Fruit fly (Drosophila melanogaster) whole organism, wandering third instar larva: ENCODE measurements around the gene CG13700.

Experiments
- CG32264 ChIP-seq: fragments of 200-800 bp; sonication (Bioruptor generic); optimal IDR thresholded peaks from 2 replicates; lab custom pipeline; 2016; ENCODE audit warnings: missing biosample characterization, missing genetic modification characterization
- CG9705 ChIP-seq: fragments of 200-800 bp; sonication (Bioruptor generic); optimal IDR thresholded peaks from 2 replicates; lab custom pipeline; 2018; ENCODE audit warnings: missing biosample characterization, mild to moderate bottlenecking, missing genetic modification characterization
- CrebA ChIP-seq: fragments of 200-800 bp; sonication (Bioruptor generic); optimal IDR thresholded peaks from 2 replicates; lab custom pipeline; 2016; ENCODE audit warnings: missing biosample characterization, mild to moderate bottlenecking, missing genetic modification characterization, borderline replicate concordance
- Dfd ChIP-seq: fragments of >200 bp; optimal IDR thresholded peaks from 2 replicates; lab custom pipeline; 2017; ENCODE audit warnings: missing biosample characterization, missing genetic modification characterization
- GATAd ChIP-seq: sonication (Bioruptor generic); optimal IDR thresholded peaks from 2 replicates; lab custom pipeline; 2016; ENCODE audit warnings: missing biosample characterization, missing genetic modification characterization
- Hnf4 ChIP-seq: fragments of 200-800 bp; sonication (Bioruptor generic); optimal IDR thresholded peaks from 2 replicates; lab custom pipeline; 2016; ENCODE audit warnings: missing biosample characterization, mild to moderate bottlenecking, missing genetic modification characterization
- Hr78 ChIP-seq: fragments of >200 bp; optimal IDR thresholded peaks from 2 replicates; lab custom pipeline; 2017; ENCODE audit warnings: missing biosample characterization, missing genetic modification characterization
- Hr83 ChIP-seq: fragments of 200-300 bp; sonication (Bioruptor generic); optimal IDR thresholded peaks from 2 replicates; lab custom pipeline; 2016; ENCODE audit warnings: missing biosample characterization, mild to moderate bottlenecking, missing genetic modification characterization, moderate library complexity; ENCODE audit not compliant: poor library complexity, severe bottlenecking
- Jra ChIP-seq: sonication (Bioruptor generic); optimal IDR thresholded peaks from 2 replicates; lab custom pipeline; 2016; ENCODE audit warnings: missing biosample characterization, missing genetic modification characterization
- Mio ChIP-seq: sonication (Bioruptor generic); optimal IDR thresholded peaks from 2 replicates; lab custom pipeline; 2016; ENCODE audit warnings: missing biosample characterization, missing genetic modification characterization
- OdsH ChIP-seq: fragments of 200-800 bp; sonication (Bioruptor generic); optimal IDR thresholded peaks from 2 replicates; lab custom pipeline; 2016; ENCODE audit warnings: missing biosample characterization, mild to moderate bottlenecking, missing genetic modification characterization
- Rel ChIP-seq, 2 experiments: fragments of 200-800 bp; sonication (Bioruptor generic) in 1 of 2; optimal IDR thresholded peaks; 2 replicates in 1 of 2; 3 replicates in 1 of 2; lab custom pipeline; 2016 to 2019; ENCODE audit warnings: mild to moderate bottlenecking in 2 of 2, missing biosample characterization in 2 of 2, missing genetic modification characterization in 2 of 2, moderate library complexity in 1 of 2
- Vsx2 ChIP-seq: fragments of 200-300, 225-300 bp; sonication (Bioruptor generic); optimal IDR thresholded peaks from 2 replicates; lab custom pipeline; 2018; ENCODE audit warnings: missing biosample characterization, missing genetic modification characterization; ENCODE audit not compliant: partially characterized antibody
- br ChIP-seq: fragments of 200-800 bp; sonication (Bioruptor generic); optimal IDR thresholded peaks from 2 replicates; lab custom pipeline; 2016; ENCODE audit warnings: missing biosample characterization, missing genetic modification characterization
- brk ChIP-seq: fragments of 200-800 bp; sonication (Bioruptor generic); optimal IDR thresholded peaks from 2 replicates; lab custom pipeline; 2016; ENCODE audit warnings: missing biosample characterization, mild to moderate bottlenecking, missing genetic modification characterization
- dmrt93B ChIP-seq: fragments of 200-800 bp; sonication (Bioruptor generic); optimal IDR thresholded peaks from 2 replicates; lab custom pipeline; 2018; ENCODE audit warnings: missing biosample characterization, mild to moderate bottlenecking, missing genetic modification characterization
- ey ChIP-seq: fragments of 200-800 bp; sonication (Bioruptor generic); optimal IDR thresholded peaks from 2 replicates; lab custom pipeline; 2016; ENCODE audit warnings: missing biosample characterization, missing genetic modification characterization
- foxo ChIP-seq, 2 experiments: fragments of 200-800 bp; sonication (Bioruptor generic); optimal IDR thresholded peaks; 2 replicates in 1 of 2; 3 replicates in 1 of 2; lab custom pipeline; 2016 to 2017; ENCODE audit warnings: missing biosample characterization in 2 of 2, missing genetic modification characterization in 2 of 2
- fru ChIP-seq: fragments of 200-800 bp; sonication (Bioruptor generic); optimal IDR thresholded peaks from 3 replicates; lab custom pipeline; 2016; ENCODE audit warnings: missing biosample characterization, mild to moderate bottlenecking, missing genetic modification characterization
- h ChIP-seq: fragments of 200-800 bp; sonication (Bioruptor generic); optimal IDR thresholded peaks from 3 replicates; lab custom pipeline; 2016; ENCODE audit warnings: missing biosample characterization, mild to moderate bottlenecking, missing genetic modification characterization
- jim ChIP-seq: fragments of 175-275, 200-325 bp; sonication (Bioruptor generic); optimal IDR thresholded peaks from 2 replicates; lab custom pipeline; 2016; ENCODE audit warnings: missing biosample characterization, mild to moderate bottlenecking, missing genetic modification characterization
- lola ChIP-seq: fragments of >200 bp; optimal IDR thresholded peaks from 2 replicates; lab custom pipeline; 2017; ENCODE audit warnings: missing biosample characterization, missing genetic modification characterization
- psq ChIP-seq: fragments of 200-800 bp; sonication (Bioruptor generic); optimal IDR thresholded peaks from 3 replicates; lab custom pipeline; 2017; ENCODE audit warnings: missing biosample characterization, mild to moderate bottlenecking, missing genetic modification characterization, moderate library complexity
- rgr ChIP-seq: fragments of 200-800 bp; sonication (Bioruptor generic); optimal IDR thresholded peaks from 3 replicates; lab custom pipeline; 2016; ENCODE audit warnings: missing biosample characterization, mild to moderate bottlenecking, missing genetic modification characterization
- sage ChIP-seq: fragments of 200-800 bp; sonication (Bioruptor generic); optimal IDR thresholded peaks from 2 replicates; lab custom pipeline; 2016; ENCODE audit warnings: missing biosample characterization, mild to moderate bottlenecking, missing genetic modification characterization
- sv ChIP-seq: fragments of 200-800 bp; sonication (Bioruptor generic); optimal IDR thresholded peaks from 3 replicates; lab custom pipeline; 2016; ENCODE audit warnings: missing biosample characterization, missing genetic modification characterization
- tai ChIP-seq: sonication (Bioruptor generic); optimal IDR thresholded peaks from 2 replicates; lab custom pipeline; 2016; ENCODE audit warnings: missing biosample characterization, missing genetic modification characterization
- usp ChIP-seq: fragments of >200 bp; optimal IDR thresholded peaks from 2 replicates; lab custom pipeline; 2017; ENCODE audit warnings: missing biosample characterization, missing genetic modification characterization

The CG13700 gene

DNA sequence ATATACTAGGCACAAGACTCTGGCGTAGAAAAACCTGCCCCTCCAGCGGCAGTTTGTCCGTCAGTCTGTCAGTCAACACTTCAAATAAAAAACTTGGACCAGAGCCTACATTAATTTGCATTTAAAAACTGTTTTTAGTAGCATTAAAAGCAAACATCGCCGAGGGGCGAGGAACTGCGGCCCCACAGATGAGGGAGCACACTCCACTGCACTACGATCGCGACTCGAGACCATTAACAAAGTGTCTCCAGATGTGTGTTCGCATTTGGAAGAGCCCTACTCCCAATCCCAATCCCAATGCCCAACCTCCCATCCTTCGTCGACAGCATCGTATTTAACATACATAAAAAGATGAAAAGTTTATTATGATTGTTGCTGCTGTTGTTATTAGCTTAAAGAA, 34.6 kb downstream of the CG13700 start:
- TF ChIP-seq jim (GFP tag; lab: Kevin White, UChicago), result no peak
- no peak for TF ChIP-seq ey (GFP tag; lab: Kevin White, UChicago)
- no peak for TF ChIP-seq tai (GFP tag; lab: Kevin White, UChicago)
- TF ChIP-seq lola, result no peak
- no peak for TF ChIP-seq Jra (GFP tag; lab: Kevin White, UChicago)
- TF ChIP-seq br (GFP tag; lab: Kevin White, UChicago), result no peak
- TF ChIP-seq, all 38 proteins: peak for 0

- TF ChIP-seq h (GFP tag; lab: Kevin White, UChicago), result no peak
- no peak for TF ChIP-seq Hnf4 (GFP tag; lab: Kevin White, UChicago)
- no peak for TF ChIP-seq GATAd (GFP tag; lab: Kevin White, UChicago)
- no peak for TF ChIP-seq dmrt93B (GFP tag; lab: Kevin White, UChicago)
- no peak for TF ChIP-seq brk (GFP tag; lab: Kevin White, UChicago)
- no peak for TF ChIP-seq OdsH (GFP tag; lab: Kevin White, UChicago)
- TF ChIP-seq fru, result no peak
- no peak for TF ChIP-seq rgr (GFP tag; lab: Kevin White, UChicago)
- TF ChIP-seq Vsx2, result no peak
- TF ChIP-seq CrebA, result no peak
- TF ChIP-seq tai (GFP tag; lab: Kevin White, UChicago), result no peak
- TF ChIP-seq Rel (GFP tag; optimal IDR thresholded peaks at IDR 0.05; lab: Kevin White, UChicago), result no peak
- TF ChIP-seq Rel (tag; optimal IDR thresholded peaks at IDR 0.05; lab: Kevin White, UChicago), result no peak
- no peak for TF ChIP-seq sv (GFP tag; lab: Kevin White, UChicago)
- TF ChIP-seq Mio (GFP tag; lab: Kevin White, UChicago), result no peak
- TF ChIP-seq Dfd, result no peak
- no peak for TF ChIP-seq Hr78 (GFP tag; lab: Kevin White, UChicago)
- TF ChIP-seq usp (GFP tag; lab: Kevin White, UChicago), result no peak
- TF ChIP-seq ey (GFP tag; lab: Kevin White, UChicago), result no peak
- TF ChIP-seq jim (GFP tag; lab: Kevin White, UChicago), result no peak
- no peak for TF ChIP-seq psq (GFP tag; lab: Kevin White, UChicago)
These were observed 35.5 kb downstream of the CG13700 start for dm6 chr3L:18265543-18265942.

DNA sequence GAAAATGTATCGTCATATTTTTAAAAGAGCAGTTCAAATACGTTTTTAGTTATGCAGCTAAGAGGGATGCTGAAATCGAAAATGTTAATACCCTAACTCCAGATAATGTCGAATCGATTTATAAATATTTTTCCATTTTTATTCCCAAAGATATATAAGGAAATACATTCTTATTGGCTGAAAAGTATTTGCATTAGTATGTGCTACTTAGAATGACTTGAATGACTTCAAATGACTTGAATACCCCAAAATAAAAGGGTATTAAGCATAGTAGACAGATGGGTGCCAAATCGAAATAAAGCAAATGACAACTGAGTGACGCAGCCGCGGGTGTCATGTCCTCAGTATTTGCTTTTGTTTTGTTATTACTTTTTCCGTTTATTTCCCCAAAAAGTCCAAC, 42.3 kb downstream of the CG13700 start:
- TF ChIP-seq Jra (GFP tag; lab: Kevin White, UChicago) (no peak), Hr78 (GFP tag; lab: Kevin White, UChicago) (no peak), Rel (GFP tag; optimal IDR thresholded peaks at IDR 0.05; lab: Kevin White, UChicago) (no peak), Rel (tag; optimal IDR thresholded peaks at IDR 0.05; lab: Kevin White, UChicago) (no peak), sv (GFP tag; lab: Kevin White, UChicago) (no peak), foxo (GFP tag; optimal IDR thresholded peaks at IDR 0.05; lab: Kevin White, UChicago) (peak in 1 of 2 experiments; percentile 18), jim (GFP tag; lab: Kevin White, UChicago) (no peak)

DNA sequence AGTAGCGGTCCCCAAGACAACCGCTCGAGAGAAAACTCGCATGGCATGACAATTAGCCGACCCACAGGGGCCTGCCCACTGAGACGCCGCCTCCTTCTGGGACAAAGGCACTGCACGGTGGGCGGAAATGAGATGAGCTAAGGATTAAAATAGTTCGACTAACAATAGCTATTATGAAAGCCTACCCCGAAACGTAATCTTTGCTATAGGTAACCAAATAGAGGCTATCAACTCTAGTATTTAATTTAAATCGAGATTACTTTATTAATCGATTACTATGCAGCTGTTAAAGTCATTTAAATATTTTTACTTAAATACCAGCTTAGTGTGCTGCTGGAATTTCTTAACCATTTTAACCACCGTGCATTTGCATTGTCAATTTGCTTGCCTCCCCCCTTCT, 44.1 kb downstream of the CG13700 start:
- no peak for TF ChIP-seq CG32264
- no peak for TF ChIP-seq dmrt93B (GFP tag; lab: Kevin White, UChicago)
- TF ChIP-seq GATAd (GFP tag; lab: Kevin White, UChicago), result no peak
- TF ChIP-seq Hr83 (GFP tag; lab: Kevin White, UChicago), result no peak
- no peak for TF ChIP-seq Jra (GFP tag; lab: Kevin White, UChicago)
- TF ChIP-seq Dfd, result no peak
- no peak for TF ChIP-seq OdsH (GFP tag; lab: Kevin White, UChicago)
- no peak for TF ChIP-seq sv (GFP tag; lab: Kevin White, UChicago)
- no peak for TF ChIP-seq Hr78 (GFP tag; lab: Kevin White, UChicago)
- TF ChIP-seq Mio (GFP tag; lab: Kevin White, UChicago), result no peak
- no peak for TF ChIP-seq sage (GFP tag; lab: Kevin White, UChicago)
- no peak for TF ChIP-seq CrebA
- TF ChIP-seq ey (GFP tag; lab: Kevin White, UChicago), result no peak
- no peak for TF ChIP-seq jim (GFP tag; lab: Kevin White, UChicago)
- TF ChIP-seq CG9705 (GFP tag; lab: Kevin White, UChicago), result no peak

DNA sequence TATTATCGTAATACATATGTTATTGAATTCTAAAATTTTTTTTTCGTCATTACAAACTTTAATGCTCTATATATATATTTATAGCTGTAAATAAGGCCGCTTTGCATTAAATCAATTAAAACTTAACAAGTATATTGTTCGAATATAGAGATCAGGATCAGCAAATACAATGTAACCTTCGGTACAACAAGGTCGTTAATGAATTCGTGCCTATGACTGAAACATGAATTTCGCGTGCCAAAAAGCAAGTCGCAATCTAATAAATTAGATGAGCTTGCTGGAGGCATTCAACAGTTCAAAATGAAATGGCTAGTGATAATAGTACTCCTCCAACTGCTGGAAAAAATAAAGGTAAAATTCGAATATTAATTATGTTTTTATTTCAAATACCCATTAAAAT, 49.3 kb downstream of the CG13700 start, which contains the start of gene CheA75a:
Gene CheA75a, plus strand, starts transcription at position 301 of the 400 bp plus-strand sequence.
- TF ChIP-seq Hr83 (GFP tag; lab: Kevin White, UChicago) (no peak), sv (GFP tag; lab: Kevin White, UChicago) (no peak), Vsx2 (no peak), Rel (GFP tag; optimal IDR thresholded peaks at IDR 0.05; lab: Kevin White, UChicago) (no peak), Rel (tag; optimal IDR thresholded peaks at IDR 0.05; lab: Kevin White, UChicago) (no peak), h (GFP tag; lab: Kevin White, UChicago) (no peak), lola (no peak)
